Worm (Caenorhabditis elegans) whole organism, L1 larva: ENCODE data around the gene nex-4.

Experiments
- C16A3.4 ChIP-seq: fragments of 150-350 bp; optimal IDR thresholded peaks from 2 replicates; lab custom pipeline; 2014; ENCODE audit warnings: missing biosample characterization, missing genetic modification characterization
- Y116A8C.19 ChIP-seq: sonication (generic microtip); optimal IDR thresholded peaks from 2 replicates; lab custom pipeline; 2016; ENCODE audit warnings: missing compliant biosample characterization, missing genetic modification characterization, borderline replicate concordance
- aly-2 ChIP-seq: fragments of 150-350 bp; optimal IDR thresholded peaks from 2 replicates; lab custom pipeline; 2014; ENCODE audit warnings: missing biosample characterization, missing genetic modification characterization
- ama-1 ChIP-seq: fragments of 150-350 bp; optimal IDR thresholded peaks from 2 replicates; lab custom pipeline; 2014
- ceh-63 ChIP-seq: fragments of 200-800 bp; sonication (Bioruptor generic); optimal IDR thresholded peaks from 2 replicates; lab custom pipeline; 2018; ENCODE audit warnings: mild to moderate bottlenecking, missing genetic modification characterization, missing compliant biosample characterization
- ceh-8 ChIP-seq: fragments of 200-800 bp; sonication (Bioruptor generic); optimal IDR thresholded peaks from 2 replicates; lab custom pipeline; 2018; ENCODE audit warnings: mild to moderate bottlenecking, missing genetic modification characterization, moderate library complexity, missing compliant biosample characterization
- dpl-1 ChIP-seq, 3 experiments: fragments of 150-350 bp in 2 of 3; sonication (generic microtip) in 1 of 3; optimal IDR thresholded peaks; 2 replicates each; lab custom pipeline; 2014 to 2017; ENCODE audit warnings: missing biosample characterization in 3 of 3, missing genetic modification characterization in 3 of 3, missing genetic modification reagents in 3 of 3
- dsc-1 ChIP-seq: sonication (generic microtip); optimal IDR thresholded peaks from 2 replicates; lab custom pipeline; 2016; ENCODE audit warnings: mild to moderate bottlenecking, missing genetic modification characterization, missing compliant biosample characterization
- efl-1 ChIP-seq, 4 experiments: fragments of 150-350 bp; optimal IDR thresholded peaks in 3 of 4; peaks in 1 of 4; 1 replicate in 1 of 4; 2 replicates in 3 of 4; lab custom pipeline; 2014; ENCODE audit warnings: missing biosample characterization in 2 of 4, missing genetic modification characterization in 2 of 4, missing genetic modification reagents in 2 of 4
- egl-13 ChIP-seq: sonication (generic microtip); optimal IDR thresholded peaks from 2 replicates; lab custom pipeline; 2016; ENCODE audit warnings: missing genotype, missing genetic modification reagents, missing genetic modification characterization, missing compliant biosample characterization
- egl-27 ChIP-seq, 2 experiments: fragments of 150-350 bp in 1 of 2; sonication (generic microtip); optimal IDR thresholded peaks; 3 replicates each; lab custom pipeline; 2017 to 2018; ENCODE audit warnings: missing biosample characterization in 2 of 2, missing genetic modification characterization in 2 of 2, missing genetic modification reagents in 2 of 2
- elt-2 ChIP-seq: sonication (generic microtip); optimal IDR thresholded peaks from 2 replicates; lab custom pipeline; 2016; ENCODE audit warnings: missing genetic modification characterization, mild to moderate bottlenecking, inconsistent platforms, missing compliant biosample characterization, missing genetic modification reagents
- elt-3 ChIP-seq, 6 experiments: fragments of 150-350 bp in 1 of 6; sonication (generic microtip); optimal IDR thresholded peaks; 2 replicates each; lab custom pipeline; 2017 to 2018; ENCODE audit warnings: missing biosample characterization in 6 of 6, missing genetic modification characterization in 6 of 6, inconsistent platforms in 1 of 6
- fkh-10 ChIP-seq: sonication (generic microtip); optimal IDR thresholded peaks from 2 replicates; lab custom pipeline; 2017; ENCODE audit warnings: missing biosample characterization, missing genetic modification reagents, missing genetic modification characterization
- fos-1 ChIP-seq: fragments of 150-350 bp; optimal IDR thresholded peaks from 2 replicates; lab custom pipeline; 2014; ENCODE audit warnings: missing biosample characterization, missing genetic modification characterization
- grh-1 ChIP-seq: fragments of 200-800 bp; sonication (Bioruptor generic); IDR thresholded peaks from 2 replicates; pipeline ENCODE4 v1.3.6; 2022; ENCODE audit warnings: missing genetic modification reagents, missing genetic modification characterization, missing compliant biosample characterization
- hpl-2 ChIP-seq: fragments of 150-350 bp; optimal IDR thresholded peaks from 2 replicates; lab custom pipeline; 2014; ENCODE audit warnings: missing biosample characterization, missing genetic modification reagents, missing genetic modification characterization
- irx-1 ChIP-seq: sonication (generic microtip); optimal IDR thresholded peaks from 2 replicates; lab custom pipeline; 2016; ENCODE audit warnings: missing genetic modification characterization, missing compliant biosample characterization
- isw-1 ChIP-seq: fragments of 200-800 bp; sonication (Bioruptor generic); IDR thresholded peaks from 2 replicates; pipeline ENCODE4 v1.3.6; 2022; ENCODE audit warnings: missing genetic modification characterization, missing compliant biosample characterization
- lin-13 ChIP-seq: fragments of 150-350 bp; optimal IDR thresholded peaks from 2 replicates; lab custom pipeline; 2014; ENCODE audit warnings: missing biosample characterization, missing genetic modification reagents, missing genetic modification characterization
- lin-14 ChIP-seq: fragments of 200-800 bp; sonication (Bioruptor generic); optimal IDR thresholded peaks from 2 replicates; lab custom pipeline; 2018; ENCODE audit warnings: mild to moderate bottlenecking, missing genetic modification characterization, moderate library complexity, missing compliant biosample characterization
- lin-35 ChIP-seq, 2 experiments: fragments of 150-350 bp; optimal IDR thresholded peaks; 2 replicates each; lab custom pipeline; 2014; ENCODE audit warnings: missing biosample characterization in 2 of 2, missing genetic modification characterization in 2 of 2, missing genetic modification reagents in 2 of 2
- lir-3 ChIP-seq: sonication (generic microtip); optimal IDR thresholded peaks from 2 replicates; lab custom pipeline; 2016; ENCODE audit warnings: mild to moderate bottlenecking, missing genetic modification characterization, moderate library complexity, missing compliant biosample characterization; ENCODE audit not compliant: poor library complexity
- lsy-2 ChIP-seq, 2 experiments: fragments of 150-350 bp; optimal IDR thresholded peaks; 2 replicates each; lab custom pipeline; 2014; ENCODE audit warnings: missing biosample characterization in 2 of 2, missing genetic modification characterization in 2 of 2
- mab-9 ChIP-seq: fragments of 200-800 bp; sonication (Bioruptor generic); IDR thresholded peaks from 2 replicates; pipeline ENCODE4 v1.3.6; 2022; ENCODE audit warnings: missing genetic modification reagents, missing genetic modification characterization, missing compliant biosample characterization
- mdl-1 ChIP-seq, 2 experiments: fragments of 150-350 bp; optimal IDR thresholded peaks; 2 replicates each; lab custom pipeline; 2014 to 2017; ENCODE audit warnings: missing biosample characterization in 2 of 2, missing genetic modification characterization in 2 of 2, inconsistent platforms in 1 of 2
- mep-1 ChIP-seq: fragments of 150-350 bp; optimal IDR thresholded peaks from 2 replicates; lab custom pipeline; 2014; ENCODE audit warnings: missing biosample characterization, missing genetic modification characterization
- nhr-19 ChIP-seq: fragments of 200-800 bp; sonication (Bioruptor generic); conservative IDR thresholded peaks from 2 replicates; pipeline ENCODE4 v1.3.6; 2022; ENCODE audit warnings: missing genetic modification characterization, missing compliant biosample characterization
- nhr-20 ChIP-seq: sonication (generic microtip); optimal IDR thresholded peaks from 2 replicates; lab custom pipeline; 2016; ENCODE audit warnings: mild to moderate bottlenecking, missing genetic modification characterization, missing compliant biosample characterization
- nhr-28 ChIP-seq: fragments of 150-350 bp; optimal IDR thresholded peaks from 2 replicates; lab custom pipeline; 2014; ENCODE audit warnings: missing biosample characterization, missing genetic modification characterization
- nhr-47 ChIP-seq: sonication (generic microtip); optimal IDR thresholded peaks from 2 replicates; lab custom pipeline; 2016; ENCODE audit warnings: mild to moderate bottlenecking, missing genetic modification characterization, moderate library complexity, missing compliant biosample characterization
- nhr-71 ChIP-seq: sonication (generic microtip); optimal IDR thresholded peaks from 2 replicates; lab custom pipeline; 2016; ENCODE audit warnings: mild to moderate bottlenecking, missing genetic modification characterization, moderate library complexity, missing compliant biosample characterization
- nhr-77 ChIP-seq: fragments of 150-350 bp; optimal IDR thresholded peaks from 2 replicates; lab custom pipeline; 2014; ENCODE audit warnings: missing biosample characterization, missing genetic modification characterization
- nhr-84 ChIP-seq: sonication (generic microtip); optimal IDR thresholded peaks from 2 replicates; lab custom pipeline; 2017; ENCODE audit warnings: missing biosample characterization, missing genetic modification characterization
- nhr-85 ChIP-seq: sonication (generic microtip); peaks from one replicate; lab custom pipeline; 2016; ENCODE audit warnings: missing genetic modification characterization, inconsistent platforms, missing compliant biosample characterization
- nhr-90 ChIP-seq: sonication (generic microtip); optimal IDR thresholded peaks from 2 replicates; lab custom pipeline; 2016; ENCODE audit warnings: mild to moderate bottlenecking, missing genetic modification characterization, missing compliant biosample characterization; ENCODE audit not compliant: poor library complexity
- pag-3 ChIP-seq: sonication (generic microtip); optimal IDR thresholded peaks from 2 replicates; lab custom pipeline; 2017; ENCODE audit warnings: missing genetic modification characterization, mild to moderate bottlenecking, missing compliant biosample characterization, antibody characterized with exemption, borderline replicate concordance; ENCODE audit not compliant: insufficient read depth
- pax-3 ChIP-seq: fragments of 200-800 bp; sonication (Bioruptor generic); optimal IDR thresholded peaks from 2 replicates; lab custom pipeline; 2018; ENCODE audit warnings: mild to moderate bottlenecking, missing genetic modification characterization, moderate library complexity, missing compliant biosample characterization
- rnt-1 ChIP-seq: sonication (generic microtip); optimal IDR thresholded peaks from 2 replicates; lab custom pipeline; 2016; ENCODE audit warnings: mild to moderate bottlenecking, missing genetic modification characterization, moderate library complexity, missing compliant biosample characterization
- skn-1 ChIP-seq: fragments of 150-350 bp; optimal IDR thresholded peaks from 2 replicates; lab custom pipeline; 2014; ENCODE audit warnings: missing biosample characterization, missing genetic modification characterization
- sox-4 ChIP-seq: sonication (generic microtip); optimal IDR thresholded peaks from 2 replicates; lab custom pipeline; 2016; ENCODE audit warnings: missing genetic modification characterization, missing compliant biosample characterization
- swsn-7 ChIP-seq: sonication (generic microtip); optimal IDR thresholded peaks from 2 replicates; lab custom pipeline; 2016; ENCODE audit warnings: missing genetic modification characterization, missing compliant biosample characterization
- unc-30 ChIP-seq: sonication (generic microtip); optimal IDR thresholded peaks from 2 replicates; lab custom pipeline; 2017; ENCODE audit warnings: missing biosample characterization, missing genetic modification characterization
- unc-62 ChIP-seq: fragments of 150-350 bp; optimal IDR thresholded peaks from 2 replicates; lab custom pipeline; 2014; ENCODE audit warnings: missing biosample characterization, missing genetic modification reagents, missing genetic modification characterization
- zip-4 ChIP-seq: fragments of 200-800 bp; sonication (Bioruptor generic); optimal IDR thresholded peaks from 2 replicates; lab custom pipeline; 2018; ENCODE audit warnings: mild to moderate bottlenecking, missing genetic modification characterization, moderate library complexity, missing compliant biosample characterization
- ztf-4 ChIP-seq: fragments of 150-350 bp; optimal IDR thresholded peaks from 2 replicates; lab custom pipeline; 2014; ENCODE audit warnings: missing biosample characterization, missing genetic modification characterization

The nex-4 gene

ce11 chrV:4823323-4823682 is 27.9 kb upstream of the nex-4 start, which contains the start of gene adss-1:
adss-1 (minus strand) TSS chrV:4823423.
- no peak for TF ChIP-seq lin-35 (GFP tag; optimal IDR thresholded peaks at IDR 0.05; lab: Kevin White, UChicago)
- no peak for TF ChIP-seq egl-27 (tag; optimal IDR thresholded peaks at IDR 0.05; lab: Kevin White, UChicago)
- no peak for TF ChIP-seq unc-62 (GFP tag; lab: Kevin White, UChicago)
- no peak for TF ChIP-seq Y116A8C.19
- no peak for TF ChIP-seq irx-1 (tag; lab: Kevin White, UChicago)
- no peak for TF ChIP-seq ceh-63 (GFP tag; lab: Kevin White, UChicago)
- no peak for TF ChIP-seq egl-13
- TF ChIP-seq fos-1 (tag; lab: Kevin White, UChicago) = no peak
- TF ChIP-seq mep-1 (tag; lab: Kevin White, UChicago) = no peak
- no peak for TF ChIP-seq dpl-1 (GFP tag; optimal IDR thresholded peaks at IDR 0.05; lab: Kevin White, UChicago)
- TF ChIP-seq mab-9 (GFP tag; lab: Robert Waterston, UW) = no peak
- no peak for TF ChIP-seq rnt-1
- no peak for TF ChIP-seq nhr-19 (GFP tag; lab: Robert Waterston, UW)
- no peak for TF ChIP-seq ceh-8
- no peak for TF ChIP-seq nhr-84 (tag; lab: Kevin White, UChicago)
- TF ChIP-seq nhr-90 = no peak
- no peak for TF ChIP-seq dsc-1 (tag; lab: Kevin White, UChicago)
- TF ChIP-seq ztf-4 = no peak

ce11 chrV:4823683-4824391 is 27.4 kb upstream of the nex-4 start:
- TF ChIP-seq lin-13 (peak; percentile 13), fkh-10 (GFP tag; lab: Kevin White, UChicago) (no peak), mdl-1 (tag; optimal IDR thresholded peaks at IDR 0.05; lab: Kevin White, UChicago) (no peak), skn-1 (tag; lab: Kevin White, UChicago) (peak; percentile 19), lir-3 (tag; lab: Kevin White, UChicago) (no peak), lin-35 (GFP tag; optimal IDR thresholded peaks at IDR 0.05; lab: Kevin White, UChicago) (peak in 1 of 2 experiments; percentile 10), ama-1 (lab: Kevin White, UChicago) (peak; percentile 80), elt-3 (tag; optimal IDR thresholded peaks at IDR 0.05; lab: Kevin White, UChicago) (peak in 1 of 6 experiments; percentile 40), lin-14 (GFP tag; lab: Kevin White, UChicago) (peak; percentile 7), nhr-19 (GFP tag; lab: Robert Waterston, UW) (peak; percentile 24), ztf-4 (peak; percentile 74), Y116A8C.19 (no peak), zip-4 (GFP tag; lab: Kevin White, UChicago) (peak; percentile 26), grh-1 (0 out of 2 replicates have a peak, but pooled peaks have one; percentile 6), pax-3 (tag; lab: Kevin White, UChicago) (peak; percentile 58), nhr-71 (tag; lab: Kevin White, UChicago) (peak; percentile 57), swsn-7 (tag; lab: Kevin White, UChicago) (no peak), nhr-20 (tag; lab: Kevin White, UChicago) (peak; percentile 25), nhr-77 (tag; lab: Kevin White, UChicago) (no peak), efl-1 (optimal IDR thresholded peaks at IDR 0.05; lab: Kevin White, UChicago) (no peak), efl-1 (GFP tag; optimal IDR thresholded peaks at IDR 0.05 in 1 of 2; lab: Kevin White, UChicago) (peak in 1 of 2 experiments; percentile 87), lsy-2 (tag; optimal IDR thresholded peaks at IDR 0.05; lab: Kevin White, UChicago) (peak; percentile 25), aly-2 (peak; percentile 82), fos-1 (tag; lab: Kevin White, UChicago) (no peak), isw-1 (GFP tag; lab: Robert Waterston, UW) (no peak), unc-30 (tag; lab: Kevin White, UChicago) (no peak), elt-2 (tag; lab: Kevin White, UChicago) (peak; percentile 30), nhr-85 (peak; percentile 51), hpl-2 (GFP tag; lab: Kevin White, UChicago) (peak; percentile 3), pag-3 (no peak), nhr-90 (peak; percentile 72), mep-1 (tag; lab: Kevin White, UChicago) (peak; percentile 21), nhr-28 (tag; lab: Kevin White, UChicago) (no peak), sox-4 (tag; lab: Kevin White, UChicago) (no peak), nhr-47 (peak; percentile 19), ceh-63 (GFP tag; lab: Kevin White, UChicago) (peak; percentile 2), C16A3.4 (tag; lab: Kevin White, UChicago) (no peak), ceh-8 (no peak)
